Worm (Caenorhabditis elegans) whole organism, young adult: ENCODE measurements around the gene srd-47.
A peak's percentile ranks its signal among the peaks of the same experiment; 100 is the strongest.

ENCODE experiments used
- B0019.2 ChIP-seq: fragments of 200-800 bp; sonication (Bioruptor generic); conservative IDR thresholded peaks from 2 replicates; pipeline ENCODE4 v1.3.6; 2022; ENCODE audit warnings: missing genetic modification reagents, missing genetic modification characterization, missing compliant biosample characterization
- B0261.1 ChIP-seq: sonication (generic microtip); optimal IDR thresholded peaks from 2 replicates; lab custom pipeline; 2016; ENCODE audit warnings: mild to moderate bottlenecking, missing genetic modification characterization, moderate library complexity, missing compliant biosample characterization
- B0336.3 ChIP-seq: fragments of 200-800 bp; sonication (Bioruptor generic); IDR thresholded peaks from 2 replicates; pipeline ENCODE4 v1.3.6; 2022; ENCODE audit warnings: missing genetic modification characterization, missing compliant biosample characterization
- C17E4.6 ChIP-seq: fragments of 200-800 bp; sonication (Bioruptor generic); IDR thresholded peaks from 2 replicates; pipeline ENCODE4 v1.3.6; 2022; ENCODE audit warnings: missing genetic modification reagents, missing genetic modification characterization, missing compliant biosample characterization
- F22D6.2 ChIP-seq: sonication (generic microtip); optimal IDR thresholded peaks from 2 replicates; lab custom pipeline; 2016; ENCODE audit warnings: mild to moderate bottlenecking, missing genetic modification characterization, missing compliant biosample characterization
- F23B12.7 ChIP-seq: sonication (generic microtip); optimal IDR thresholded peaks from 2 replicates; lab custom pipeline; 2017; ENCODE audit warnings: missing genetic modification characterization, mild to moderate bottlenecking, missing compliant biosample characterization, antibody characterized with exemption, moderate library complexity; ENCODE audit not compliant: insufficient read depth
- F49E8.2 ChIP-seq: sonication (generic microtip); optimal IDR thresholded peaks from 3 replicates; lab custom pipeline; 2017; ENCODE audit warnings: missing genetic modification characterization, mild to moderate bottlenecking, missing compliant biosample characterization, antibody characterized with exemption, moderate library complexity; ENCODE audit not compliant: insufficient read depth
- F55B11.4 ChIP-seq: sonication (generic microtip); optimal IDR thresholded peaks from 2 replicates; lab custom pipeline; 2016; ENCODE audit warnings: missing compliant biosample characterization, missing genetic modification characterization, borderline replicate concordance; ENCODE audit not compliant: insufficient read depth
- F57C9.4 ChIP-seq: sonication (generic microtip); optimal IDR thresholded peaks from 2 replicates; lab custom pipeline; 2017; ENCODE audit warnings: mild to moderate bottlenecking, missing genetic modification characterization, missing compliant biosample characterization
- K11D2.4 ChIP-seq: fragments of 200-800 bp; sonication (Bioruptor generic); IDR thresholded peaks from 2 replicates; pipeline ENCODE4 v1.3.6; 2022; ENCODE audit warnings: missing genetic modification reagents, missing genetic modification characterization, missing compliant biosample characterization
- T26A5.8 ChIP-seq: sonication (generic microtip); optimal IDR thresholded peaks from 2 replicates; lab custom pipeline; 2016; ENCODE audit warnings: missing genetic modification characterization, missing compliant biosample characterization
- Y56A3A.18 ChIP-seq: fragments of 200-800 bp; sonication (Bioruptor generic); IDR thresholded peaks from 2 replicates; pipeline ENCODE4 v1.3.6; 2022; ENCODE audit warnings: missing genetic modification reagents, missing genetic modification characterization, missing compliant biosample characterization
- aptf-2 ChIP-seq: fragments of 200-800 bp; sonication (Bioruptor generic); conservative IDR thresholded peaks from 2 replicates; pipeline ENCODE4 v1.3.6; 2022; ENCODE audit warnings: missing genetic modification reagents, missing genetic modification characterization, missing compliant biosample characterization
- attf-5 ChIP-seq: fragments of 200-800 bp; sonication (Bioruptor generic); optimal IDR thresholded peaks from 2 replicates; lab custom pipeline; 2018; ENCODE audit warnings: mild to moderate bottlenecking, missing genetic modification characterization, missing compliant biosample characterization
- bed-2 ChIP-seq: fragments of 200-800 bp; sonication (Bioruptor generic); IDR thresholded peaks from 2 replicates; pipeline ENCODE4 v1.3.6; 2022; ENCODE audit warnings: missing genetic modification reagents, missing genetic modification characterization, missing compliant biosample characterization
- ccch-3 ChIP-seq: fragments of 200-800 bp; sonication (Bioruptor generic); optimal IDR thresholded peaks from 2 replicates; lab custom pipeline; 2018; ENCODE audit warnings: mild to moderate bottlenecking, missing genetic modification characterization, missing compliant biosample characterization
- ceh-27 ChIP-seq: fragments of 200-800 bp; sonication (Bioruptor generic); optimal IDR thresholded peaks from 2 replicates; lab custom pipeline; 2018; ENCODE audit warnings: mild to moderate bottlenecking, missing genetic modification characterization, moderate library complexity, missing compliant biosample characterization
- ceh-79 ChIP-seq: sonication (generic microtip); optimal IDR thresholded peaks from 2 replicates; lab custom pipeline; 2017; ENCODE audit warnings: mild to moderate bottlenecking, missing genetic modification characterization, missing compliant biosample characterization
- ceh-91 ChIP-seq: fragments of 200-800 bp; sonication (Bioruptor generic); IDR thresholded peaks from 2 replicates; pipeline ENCODE4 v1.3.6; 2022; ENCODE audit warnings: missing genetic modification reagents, missing genetic modification characterization, missing compliant biosample characterization
- chd-7 ChIP-seq: sonication (generic microtip); optimal IDR thresholded peaks from 2 replicates; lab custom pipeline; 2016; ENCODE audit warnings: mild to moderate bottlenecking, missing genetic modification characterization, moderate library complexity, missing compliant biosample characterization
- dox-1 ChIP-seq: fragments of 200-800 bp; sonication (Bioruptor generic); IDR thresholded peaks from 2 replicates; pipeline ENCODE4 v1.3.6; 2022; ENCODE audit warnings: missing genetic modification reagents, missing genetic modification characterization, missing compliant biosample characterization
- dpff-1 ChIP-seq: sonication (generic microtip); optimal IDR thresholded peaks from 2 replicates; lab custom pipeline; 2017; ENCODE audit warnings: mild to moderate bottlenecking, missing genetic modification characterization, missing compliant biosample characterization
- efl-1 ChIP-seq: fragments of 150-350 bp; optimal IDR thresholded peaks from 2 replicates; lab custom pipeline; 2014; ENCODE audit warnings: missing biosample characterization, missing genetic modification reagents, missing genetic modification characterization
- hlh-26 ChIP-seq: fragments of 200-800 bp; sonication (Bioruptor generic); conservative IDR thresholded peaks from 2 replicates; pipeline ENCODE4 v1.3.6; 2022; ENCODE audit warnings: missing genetic modification reagents, missing genetic modification characterization, missing compliant biosample characterization
- hmg-1.2 ChIP-seq: fragments of 200-800 bp; sonication (Bioruptor generic); IDR thresholded peaks from 2 replicates; pipeline ENCODE4 v1.3.6; 2022; ENCODE audit warnings: missing genetic modification reagents, missing genetic modification characterization, missing compliant biosample characterization
- hsf-1 ChIP-seq: fragments of 200-800 bp; sonication (Bioruptor generic); IDR thresholded peaks from 2 replicates; pipeline ENCODE4 v1.3.6; 2022; ENCODE audit warnings: missing genetic modification reagents, missing genetic modification characterization, missing compliant biosample characterization
- lin-26 ChIP-seq: fragments of 200-800 bp; sonication (Bioruptor generic); IDR thresholded peaks from 2 replicates; pipeline ENCODE4 v1.3.6; 2022; ENCODE audit warnings: missing genetic modification reagents, missing genetic modification characterization, missing compliant biosample characterization
- mcd-1 ChIP-seq: fragments of 200-800 bp; sonication (Bioruptor generic); IDR thresholded peaks from 2 replicates; pipeline ENCODE4 v1.3.6; 2022; ENCODE audit warnings: missing genetic modification reagents, missing genetic modification characterization, missing compliant biosample characterization
- mel-28 ChIP-seq: sonication (generic microtip); optimal IDR thresholded peaks from 2 replicates; lab custom pipeline; 2016; ENCODE audit warnings: borderline replicate concordance, mild to moderate bottlenecking, missing genetic modification characterization, missing compliant biosample characterization
- nfyb-1 ChIP-seq: fragments of 200-800 bp; sonication (Bioruptor generic); IDR thresholded peaks from 2 replicates; pipeline ENCODE4 v1.3.6; 2022; ENCODE audit warnings: missing genetic modification reagents, missing genetic modification characterization, missing compliant biosample characterization
- sea-2 ChIP-seq: fragments of 200-800 bp; sonication (Bioruptor generic); IDR thresholded peaks from 2 replicates; pipeline ENCODE4 v1.3.6; 2022; ENCODE audit warnings: missing genetic modification characterization, missing compliant biosample characterization
- snpc-3.4 ChIP-seq: sonication (generic microtip); optimal IDR thresholded peaks from 2 replicates; lab custom pipeline; 2017; ENCODE audit warnings: missing genetic modification characterization, mild to moderate bottlenecking, missing compliant biosample characterization, antibody characterized with exemption, moderate library complexity, missing genotype, missing genetic modification reagents
- somi-1 ChIP-seq: fragments of 200-800 bp; sonication (Bioruptor generic); optimal IDR thresholded peaks from 2 replicates; lab custom pipeline; 2018; ENCODE audit warnings: mild to moderate bottlenecking, missing genetic modification characterization, missing compliant biosample characterization
- tbp1 ChIP-seq: fragments of 200-800 bp; sonication (Bioruptor generic); optimal IDR thresholded peaks from 2 replicates; lab custom pipeline; 2018; ENCODE audit warnings: mild to moderate bottlenecking, missing genetic modification characterization, missing compliant biosample characterization
- unc-62 ChIP-seq: fragments of 150-350 bp; optimal IDR thresholded peaks from 2 replicates; lab custom pipeline; 2014; ENCODE audit warnings: missing biosample characterization, missing genetic modification reagents, missing genetic modification characterization
- xnd-1 ChIP-seq: sonication (generic microtip); optimal IDR thresholded peaks from 2 replicates; lab custom pipeline; 2016; ENCODE audit warnings: missing genotype, missing genetic modification reagents, missing genetic modification characterization, missing compliant biosample characterization
- ztf-3 ChIP-seq: fragments of 200-800 bp; sonication (Bioruptor generic); optimal IDR thresholded peaks from 2 replicates; lab custom pipeline; 2018; ENCODE audit warnings: mild to moderate bottlenecking, missing genetic modification characterization, missing compliant biosample characterization
- ztf-6 ChIP-seq: fragments of 200-800 bp; sonication (Bioruptor generic); IDR thresholded peaks from 2 replicates; pipeline ENCODE4 v1.3.6; 2022; ENCODE audit warnings: missing genetic modification reagents, missing genetic modification characterization, missing compliant biosample characterization

srd-47 gene

DNA sequence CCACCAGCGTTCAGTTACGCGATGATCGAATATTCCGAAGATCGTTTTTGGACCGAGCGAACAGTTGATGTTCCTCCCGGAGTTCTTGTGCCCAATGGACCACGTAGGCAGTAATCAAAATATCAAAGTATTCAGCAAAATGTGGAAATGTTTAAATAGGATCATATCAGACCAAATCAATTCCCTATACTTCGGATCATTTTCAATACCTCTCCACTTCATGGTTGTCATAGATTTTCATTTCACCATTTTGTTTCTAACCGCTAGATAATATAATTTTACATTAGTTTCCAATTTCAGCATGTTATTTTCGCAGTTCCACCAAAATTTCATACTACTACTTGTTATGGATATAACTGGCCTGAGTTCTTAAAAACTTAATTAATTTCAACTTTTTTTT is 15.9 kb upstream of the srd-47 start:
- no peak for TF ChIP-seq B0336.3
- no peak for TF ChIP-seq F49E8.2 (tag; lab: Kevin White, UChicago)
- no peak for TF ChIP-seq F55B11.4
- no peak for TF ChIP-seq ccch-3
- no peak for TF ChIP-seq Y56A3A.18
- TF ChIP-seq somi-1 (GFP tag; lab: Kevin White, UChicago) = no peak
- TF ChIP-seq xnd-1 (tag; lab: Kevin White, UChicago) = no peak
- TF ChIP-seq attf-5 (GFP tag; lab: Kevin White, UChicago) = no peak
- no peak for TF ChIP-seq bed-2 (GFP tag; lab: Robert Waterston, UW)
- no peak for TF ChIP-seq T26A5.8 (tag; lab: Kevin White, UChicago)
- no peak for TF ChIP-seq lin-26 (GFP tag; lab: Robert Waterston, UW)
- TF ChIP-seq efl-1 (GFP tag; lab: Kevin White, UChicago) = no peak
- TF ChIP-seq tbp1 (GFP tag; lab: Kevin White, UChicago) = no peak
- no peak for TF ChIP-seq hlh-26 (GFP tag; lab: Robert Waterston, UW)
- TF ChIP-seq aptf-2 = no peak

- TF ChIP-seq dox-1 (GFP tag; lab: Robert Waterston, UW) (no peak), F22D6.2 (no peak), unc-62 (GFP tag; lab: Kevin White, UChicago) (peak; percentile 5), nfyb-1 (no peak), ceh-27 (GFP tag; lab: Kevin White, UChicago) (no peak), hmg-1.2 (GFP tag; lab: Robert Waterston, UW) (no peak), hsf-1 (GFP tag; lab: Robert Waterston, UW) (no peak)
Observed at ce11 chrX:12320737-12321136, 12.7 kb upstream of the srd-47 start, which contains the start of gene ceh-40. TSS of gene ceh-40 (minus strand) at chrX:12320777.

DNA sequence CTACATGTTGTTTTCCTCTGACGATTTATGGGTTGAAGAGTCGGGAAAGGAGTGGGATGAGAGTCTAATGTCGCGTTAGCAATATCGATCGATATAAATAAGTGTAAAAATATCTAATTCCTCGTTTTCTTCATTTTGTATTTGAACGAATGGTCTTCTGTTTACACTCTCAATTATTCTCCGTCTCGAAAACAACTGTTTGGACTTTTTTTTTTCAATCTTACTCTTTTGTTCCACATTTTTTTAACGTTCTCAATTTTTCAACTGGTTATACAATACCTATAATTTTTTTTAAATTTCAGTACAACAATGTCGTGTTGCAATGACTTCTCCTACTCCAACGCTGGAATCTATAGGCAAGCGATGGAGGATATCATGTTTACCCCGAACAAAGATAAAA is 12.1 kb upstream of the srd-47 start, which contains the start of gene F17A2.13:
TSS of gene F17A2.13 (plus strand) at position 301 of the 400 bp plus-strand sequence.
- TF ChIP-seq snpc-3.4 = no peak
- TF ChIP-seq F57C9.4 (tag; lab: Kevin White, UChicago) = no peak
- no peak for TF ChIP-seq ceh-79 (tag; lab: Kevin White, UChicago)
- TF ChIP-seq unc-62 (GFP tag; lab: Kevin White, UChicago) = no peak
- no peak for TF ChIP-seq ztf-3 (GFP tag; lab: Kevin White, UChicago)
- no peak for TF ChIP-seq B0261.1 (tag; lab: Kevin White, UChicago)
- no peak for TF ChIP-seq F49E8.2 (tag; lab: Kevin White, UChicago)
- no peak for TF ChIP-seq ceh-91 (GFP tag; lab: Robert Waterston, UW)
- TF ChIP-seq ztf-6 (GFP tag; lab: Robert Waterston, UW) = no peak
- TF ChIP-seq Y56A3A.18 = no peak
- TF ChIP-seq attf-5 (GFP tag; lab: Kevin White, UChicago) = no peak
- no peak for TF ChIP-seq K11D2.4
- TF ChIP-seq dpff-1 (tag; lab: Kevin White, UChicago) = no peak
- no peak for TF ChIP-seq F23B12.7 (tag; lab: Kevin White, UChicago)
- TF ChIP-seq C17E4.6 (GFP tag; lab: Robert Waterston, UW) = no peak
- TF ChIP-seq chd-7 (tag; lab: Kevin White, UChicago) = no peak
- TF ChIP-seq mcd-1 (GFP tag; lab: Robert Waterston, UW) = no peak
- TF ChIP-seq B0019.2 (GFP tag; lab: Robert Waterston, UW) = no peak
- TF ChIP-seq sea-2 (GFP tag; lab: Robert Waterston, UW) = no peak
- TF ChIP-seq mel-28 (tag; lab: Kevin White, UChicago) = no peak
